Fruit fly (Drosophila melanogaster): ENCODE measurements around the gene Rab18.

dm6 chrX:5699824-5700498 is 28.3 kb upstream of the Rab18 start:
- TF ChIP-seq CG8478 (optimal IDR thresholded peaks at IDR 0.05) (no peak), CTCF (optimal IDR thresholded peaks at IDR 0.05) (no peak)
